Worm (Caenorhabditis elegans) whole organism, midembryonic: ENCODE data around the gene tyr-1.

Experiments
- T22C8.4 ChIP-seq: fragments of 200-800 bp; sonication (Bioruptor generic); IDR thresholded peaks from 2 replicates; pipeline ENCODE4 v1.3.6; 2022; ENCODE audit warnings: missing genetic modification characterization, missing compliant biosample characterization
- cog-1 ChIP-seq: sonication (generic microtip); optimal IDR thresholded peaks from 2 replicates; lab custom pipeline; 2016; ENCODE audit warnings: missing genetic modification characterization, missing compliant biosample characterization
- flt-1 ChIP-seq: fragments of 200-800 bp; sonication (Bioruptor generic); IDR thresholded peaks from 2 replicates; pipeline ENCODE4 v1.3.6; 2022; ENCODE audit warnings: missing genetic modification characterization, missing compliant biosample characterization
- klf-2 ChIP-seq: fragments of 200-800 bp; sonication (Bioruptor generic); conservative IDR thresholded peaks from 2 replicates; pipeline ENCODE4 v1.3.6; 2022; ENCODE audit warnings: missing genetic modification reagents, missing genetic modification characterization, missing compliant biosample characterization
- med-1 ChIP-seq: sonication (generic microtip); optimal IDR thresholded peaks from 2 replicates; lab custom pipeline; 2017; ENCODE audit warnings: missing genetic modification characterization, mild to moderate bottlenecking, missing compliant biosample characterization, antibody characterized with exemption, missing genetic modification reagents; ENCODE audit not compliant: insufficient read depth
- ref-1 ChIP-seq: fragments of 200-800 bp; sonication (Bioruptor generic); conservative IDR thresholded peaks from 2 replicates; pipeline ENCODE4 v1.3.6; 2022; ENCODE audit warnings: missing genetic modification reagents, missing genetic modification characterization, missing compliant biosample characterization
- tab-1 ChIP-seq: fragments of 200-800 bp; sonication (Bioruptor generic); IDR thresholded peaks from 2 replicates; pipeline ENCODE4 v1.3.6; 2022; ENCODE audit warnings: missing genetic modification characterization, missing compliant biosample characterization
- ztf-23 ChIP-seq: fragments of 200-800 bp; sonication (Bioruptor generic); IDR thresholded peaks from 2 replicates; pipeline ENCODE4 v1.3.6; 2022; ENCODE audit warnings: missing genetic modification reagents, missing genetic modification characterization, missing compliant biosample characterization
- ztf-29 ChIP-seq: fragments of 200-800 bp; sonication (Bioruptor generic); IDR thresholded peaks from 2 replicates; pipeline ENCODE4 v1.3.6; 2022; ENCODE audit warnings: missing genetic modification reagents, missing genetic modification characterization, missing compliant biosample characterization

DNA sequence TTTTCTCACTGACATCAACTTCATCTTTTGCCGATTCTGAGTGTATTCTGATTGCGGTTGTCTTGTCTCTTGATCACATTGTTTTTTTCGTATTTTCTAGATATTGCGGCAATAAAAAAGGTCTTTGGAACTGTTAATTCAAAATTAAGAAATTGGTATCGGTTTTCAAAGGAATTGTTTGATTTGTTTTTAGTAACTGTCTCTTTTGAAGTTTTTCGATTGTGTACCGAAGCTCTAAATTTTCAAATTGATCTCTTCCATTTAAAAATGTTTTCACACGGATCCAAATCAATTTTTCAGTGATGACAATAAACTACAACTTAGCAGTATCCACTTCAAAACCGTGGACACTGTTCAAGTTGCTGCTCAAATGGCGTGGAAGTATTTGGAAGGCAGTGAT is 27.2 kb downstream of the tyr-1 start, which contains the start of gene best-24:
- TF ChIP-seq cog-1 (no peak), tab-1 (GFP tag; lab: Robert Waterston, UW) (no peak), ref-1 (no peak), ztf-29 (GFP tag; lab: Robert Waterston, UW) (no peak), flt-1 (GFP tag; lab: Robert Waterston, UW) (no peak), klf-2 (GFP tag; lab: Robert Waterston, UW) (no peak), ztf-23 (GFP tag; lab: Robert Waterston, UW) (no peak), med-1 (GFP tag; lab: Kevin White, UChicago) (no peak), T22C8.4 (GFP tag; lab: Robert Waterston, UW) (no peak)
